Fruit fly (Drosophila melanogaster): ENCODE measurements around the gene CG44088.
A peak's percentile ranks its signal among the peaks of the same experiment; 100 is the strongest.

The CG44088 gene

dm6 chr3R:4761372-4761771, 13.5 kb downstream of the CG44088 start:
- TF ChIP-seq fd85E (GFP tag; optimal IDR thresholded peaks at IDR 0.05): no peak
- no peak for TF ChIP-seq CG6808 (GFP tag; optimal IDR thresholded peaks at IDR 0.05)
- TF ChIP-seq CG6276 (GFP tag; optimal IDR thresholded peaks at IDR 0.05): no peak
- no peak for TF ChIP-seq CG8319 (GFP tag; optimal IDR thresholded peaks at IDR 0.05)
- no peak for TF ChIP-seq Lpt (GFP tag; optimal IDR thresholded peaks at IDR 0.05)
- TF ChIP-seq CG3919 (GFP tag; optimal IDR thresholded peaks at IDR 0.05): no peak
- TF ChIP-seq Eip78C (GFP tag): no peak
- no peak for TF ChIP-seq CG8119 (GFP tag; IDR thresholded peaks at IDR 0.05)
- TF ChIP-seq CG11902 (GFP tag; optimal IDR thresholded peaks at IDR 0.05): no peak
- TF ChIP-seq CG6792 (GFP tag; optimal IDR thresholded peaks at IDR 0.05): no peak
- TF ChIP-seq OdsH (GFP tag; optimal IDR thresholded peaks at IDR 0.05): no peak
- no peak for TF ChIP-seq achi (GFP tag; optimal IDR thresholded peaks at IDR 0.05)
- TF ChIP-seq eg (GFP tag; IDR thresholded peaks at IDR 0.05): 0 out of 3 replicates have a peak, but pooled peaks have one; percentile 26
- TF ChIP-seq Sox15 (GFP tag; optimal IDR thresholded peaks at IDR 0.05): no peak
- no peak for TF ChIP-seq dsx (GFP tag; optimal IDR thresholded peaks at IDR 0.05; ENCODE audit: poor library complexity, severe bottlenecking)
- TF ChIP-seq cyc (GFP tag; optimal IDR thresholded peaks at IDR 0.05): no peak
- TF ChIP-seq Eip75B (GFP tag; optimal IDR thresholded peaks at IDR 0.05): no peak
- no peak for TF ChIP-seq Hr38 (GFP tag; optimal IDR thresholded peaks at IDR 0.05)
- no peak; the same call in 2 of the 3 replicates for TF ChIP-seq CG6163 (GFP tag; IDR thresholded peaks at IDR 0.05)
- no peak for TF ChIP-seq Ets21C (GFP tag; optimal IDR thresholded peaks at IDR 0.05)
- TF ChIP-seq lz (GFP tag; optimal IDR thresholded peaks at IDR 0.05): no peak
- TF ChIP-seq CG31627 (GFP tag; optimal IDR thresholded peaks at IDR 0.05): no peak
- TF ChIP-seq CG10669 (GFP tag; optimal IDR thresholded peaks at IDR 0.05): peak; percentile 6
- no peak for TF ChIP-seq fd59A (GFP tag; optimal IDR thresholded peaks at IDR 0.05)
- peak; percentile 28 for TF ChIP-seq fkh (GFP tag; optimal IDR thresholded peaks at IDR 0.05)
- TF ChIP-seq pdm3 (GFP tag; optimal IDR thresholded peaks at IDR 0.05): no peak
- no peak for TF ChIP-seq CG6854 (GFP tag; optimal IDR thresholded peaks at IDR 0.05)
- TF ChIP-seq CG1621 (tag; optimal IDR thresholded peaks at IDR 0.05): no peak
- TF ChIP-seq CG15336 (GFP tag; IDR thresholded peaks at IDR 0.05): no peak
- no peak for TF ChIP-seq Blimp-1 (GFP tag; optimal IDR thresholded peaks at IDR 0.05)
- no peak for TF ChIP-seq salr (GFP tag; optimal IDR thresholded peaks at IDR 0.05)
- no peak for TF ChIP-seq dac (GFP tag; optimal IDR thresholded peaks at IDR 0.05)
- no peak for TF ChIP-seq CG10631 (GFP tag; optimal IDR thresholded peaks at IDR 0.05)
- TF ChIP-seq CG32006 (GFP tag; optimal IDR thresholded peaks at IDR 0.05): no peak
- no peak for TF ChIP-seq CG16779 (tag; optimal IDR thresholded peaks at IDR 0.05)
- TF ChIP-seq Smox (GFP tag; optimal IDR thresholded peaks at IDR 0.05): no peak
- TF ChIP-seq net (GFP tag; optimal IDR thresholded peaks at IDR 0.05): no peak
- TF ChIP-seq CG4318 (GFP tag; optimal IDR thresholded peaks at IDR 0.05): no peak
- TF ChIP-seq CG7368 (GFP tag; optimal IDR thresholded peaks at IDR 0.05): no peak
- TF ChIP-seq CG8632 (GFP tag; optimal IDR thresholded peaks at IDR 0.05): no peak
- TF ChIP-seq esn (GFP tag; optimal IDR thresholded peaks at IDR 0.05): no peak
- TF ChIP-seq spab (GFP tag; optimal IDR thresholded peaks at IDR 0.05): no peak
- TF ChIP-seq Eip93F (GFP tag; optimal IDR thresholded peaks at IDR 0.05): no peak
- TF ChIP-seq ss (GFP tag; optimal IDR thresholded peaks at IDR 0.05): no peak
- no peak for TF ChIP-seq CG11294 (GFP tag; IDR thresholded peaks at IDR 0.05)
- peak; percentile 27 for TF ChIP-seq CG34406 (GFP tag; optimal IDR thresholded peaks at IDR 0.05)
- TF ChIP-seq acj6 (GFP tag; optimal IDR thresholded peaks at IDR 0.05): no peak
- no peak for TF ChIP-seq Hr4 (GFP tag; optimal IDR thresholded peaks at IDR 0.05)
- TF ChIP-seq Hr39 (GFP tag; optimal IDR thresholded peaks at IDR 0.05): peak; percentile 7
- no peak for TF ChIP-seq CG3032 (tag; optimal IDR thresholded peaks at IDR 0.05)
- TF ChIP-seq CG9139 (GFP tag; optimal IDR thresholded peaks at IDR 0.05): no peak
- TF ChIP-seq svp (GFP tag): peak; percentile 43
- no peak for TF ChIP-seq Gug (GFP tag; IDR thresholded peaks at IDR 0.05)
- no peak for TF ChIP-seq Met (GFP tag; optimal IDR thresholded peaks at IDR 0.05)
